Worm (Caenorhabditis elegans) whole organism, young adult: ENCODE data around the gene R09D1.13.

Experiments used
- B0035.1 ChIP-seq: sonication (generic microtip); optimal IDR thresholded peaks from 2 replicates; lab custom pipeline; 2016; ENCODE audit warnings: missing genetic modification characterization, mild to moderate bottlenecking, missing compliant biosample characterization, missing genotype, missing genetic modification reagents
- B0336.3 ChIP-seq: fragments of 200-800 bp; sonication (Bioruptor generic); IDR thresholded peaks from 2 replicates; pipeline ENCODE4 v1.3.6; 2022; ENCODE audit warnings: missing genetic modification characterization, missing compliant biosample characterization
- C06A6.2 ChIP-seq: fragments of 200-800 bp; sonication (Bioruptor generic); conservative IDR thresholded peaks from 2 replicates; pipeline ENCODE4 v1.3.6; 2022; ENCODE audit warnings: missing genetic modification characterization, missing compliant biosample characterization
- D2030.7 ChIP-seq: fragments of 200-800 bp; sonication (Bioruptor generic); IDR thresholded peaks from 2 replicates; pipeline ENCODE4 v1.3.6; 2022; ENCODE audit warnings: missing genetic modification reagents, missing genetic modification characterization, missing compliant biosample characterization
- F33H1.4 ChIP-seq: fragments of 200-800 bp; sonication (Bioruptor generic); IDR thresholded peaks from 2 replicates; pipeline ENCODE4 v1.3.6; 2022; ENCODE audit warnings: missing genetic modification reagents, missing genetic modification characterization, missing compliant biosample characterization
- F49E8.2 ChIP-seq: sonication (generic microtip); optimal IDR thresholded peaks from 3 replicates; lab custom pipeline; 2017; ENCODE audit warnings: missing genetic modification characterization, mild to moderate bottlenecking, missing compliant biosample characterization, antibody characterized with exemption, moderate library complexity; ENCODE audit not compliant: insufficient read depth
- F57A8.1 ChIP-seq: fragments of 200-800 bp; sonication (Bioruptor generic); optimal IDR thresholded peaks from 2 replicates; lab custom pipeline; 2018; ENCODE audit warnings: mild to moderate bottlenecking, missing genetic modification characterization, moderate library complexity, missing compliant biosample characterization
- Y53F4B.3 ChIP-seq: fragments of 200-800 bp; sonication (Bioruptor generic); IDR thresholded peaks from 2 replicates; pipeline ENCODE4 v1.3.6; 2022; ENCODE audit warnings: missing genetic modification reagents, missing genetic modification characterization, missing compliant biosample characterization
- Y79H2A.3 ChIP-seq: fragments of 200-800 bp; sonication (Bioruptor generic); conservative IDR thresholded peaks from 2 replicates; pipeline ENCODE4 v1.3.6; 2022; ENCODE audit warnings: missing genetic modification reagents, missing genetic modification characterization, missing compliant biosample characterization
- aptf-2 ChIP-seq: fragments of 200-800 bp; sonication (Bioruptor generic); conservative IDR thresholded peaks from 2 replicates; pipeline ENCODE4 v1.3.6; 2022; ENCODE audit warnings: missing genetic modification reagents, missing genetic modification characterization, missing compliant biosample characterization
- atf-7 ChIP-seq: sonication (generic microtip); optimal IDR thresholded peaks from 2 replicates; lab custom pipeline; 2017; ENCODE audit warnings: mild to moderate bottlenecking, missing genetic modification characterization, missing compliant biosample characterization
- cebp-2 ChIP-seq: fragments of 200-800 bp; sonication (Bioruptor generic); IDR thresholded peaks from 2 replicates; pipeline ENCODE4 v1.3.6; 2022; ENCODE audit warnings: missing genetic modification characterization, missing compliant biosample characterization
- ceh-40 ChIP-seq: fragments of 200-800 bp; sonication (Bioruptor generic); IDR thresholded peaks from 2 replicates; pipeline ENCODE4 v1.3.6; 2022; ENCODE audit warnings: missing genetic modification characterization, missing compliant biosample characterization
- ceh-91 ChIP-seq: fragments of 200-800 bp; sonication (Bioruptor generic); IDR thresholded peaks from 2 replicates; pipeline ENCODE4 v1.3.6; 2022; ENCODE audit warnings: missing genetic modification reagents, missing genetic modification characterization, missing compliant biosample characterization
- die-1 ChIP-seq: sonication (generic microtip); optimal IDR thresholded peaks from 2 replicates; lab custom pipeline; 2016; ENCODE audit warnings: missing genotype, mild to moderate bottlenecking, missing genetic modification characterization, missing compliant biosample characterization
- egl-44 ChIP-seq: fragments of 200-800 bp; sonication (Bioruptor generic); IDR thresholded peaks from 2 replicates; pipeline ENCODE4 v1.3.6; 2022; ENCODE audit warnings: missing genetic modification reagents, missing genetic modification characterization, missing compliant biosample characterization
- egrh-3 ChIP-seq: fragments of 200-800 bp; sonication (Bioruptor generic); IDR thresholded peaks from 2 replicates; pipeline ENCODE4 v1.3.6; 2022; ENCODE audit warnings: missing genetic modification reagents, missing genetic modification characterization, missing compliant biosample characterization
- gei-17 ChIP-seq: fragments of 200-800 bp; sonication (Bioruptor generic); optimal IDR thresholded peaks from 2 replicates; lab custom pipeline; 2018; ENCODE audit warnings: mild to moderate bottlenecking, missing genetic modification characterization, missing compliant biosample characterization
- him-1 ChIP-seq: sonication (generic microtip); optimal IDR thresholded peaks from 2 replicates; lab custom pipeline; 2016; ENCODE audit warnings: missing genotype, missing genetic modification reagents, missing genetic modification characterization, missing compliant biosample characterization
- hlh-12 ChIP-seq: sonication (generic microtip); optimal IDR thresholded peaks from 2 replicates; lab custom pipeline; 2016; ENCODE audit warnings: missing genetic modification characterization, missing compliant biosample characterization
- hmg-1.2 ChIP-seq: fragments of 200-800 bp; sonication (Bioruptor generic); IDR thresholded peaks from 2 replicates; pipeline ENCODE4 v1.3.6; 2022; ENCODE audit warnings: missing genetic modification reagents, missing genetic modification characterization, missing compliant biosample characterization
- hrde-1 ChIP-seq: sonication (generic microtip); optimal IDR thresholded peaks from 2 replicates; lab custom pipeline; 2016; ENCODE audit warnings: missing genetic modification characterization, mild to moderate bottlenecking, missing compliant biosample characterization, moderate library complexity, missing genotype, missing genetic modification reagents, borderline replicate concordance
- hsf-1 ChIP-seq: fragments of 200-800 bp; sonication (Bioruptor generic); IDR thresholded peaks from 2 replicates; pipeline ENCODE4 v1.3.6; 2022; ENCODE audit warnings: missing genetic modification reagents, missing genetic modification characterization, missing compliant biosample characterization
- lag-1 ChIP-seq: fragments of 200-800 bp; sonication (Bioruptor generic); IDR thresholded peaks from 2 replicates; pipeline ENCODE4 v1.3.6; 2022; ENCODE audit warnings: missing genetic modification reagents, missing genetic modification characterization, missing compliant biosample characterization
- lin-26 ChIP-seq: fragments of 200-800 bp; sonication (Bioruptor generic); IDR thresholded peaks from 2 replicates; pipeline ENCODE4 v1.3.6; 2022; ENCODE audit warnings: missing genetic modification reagents, missing genetic modification characterization, missing compliant biosample characterization
- lsl-1 ChIP-seq: fragments of 200-800 bp; sonication (Bioruptor generic); optimal IDR thresholded peaks from 2 replicates; lab custom pipeline; 2018; ENCODE audit warnings: mild to moderate bottlenecking, missing genetic modification characterization, moderate library complexity, missing compliant biosample characterization
- lsy-27 ChIP-seq: sonication (generic microtip); optimal IDR thresholded peaks from 2 replicates; lab custom pipeline; 2017; ENCODE audit warnings: missing genetic modification characterization, mild to moderate bottlenecking, missing compliant biosample characterization, antibody characterized with exemption, missing genotype, borderline replicate concordance; ENCODE audit not compliant: insufficient read depth
- mcd-1 ChIP-seq: fragments of 200-800 bp; sonication (Bioruptor generic); IDR thresholded peaks from 2 replicates; pipeline ENCODE4 v1.3.6; 2022; ENCODE audit warnings: missing genetic modification reagents, missing genetic modification characterization, missing compliant biosample characterization
- mel-28 ChIP-seq: sonication (generic microtip); optimal IDR thresholded peaks from 2 replicates; lab custom pipeline; 2016; ENCODE audit warnings: borderline replicate concordance, mild to moderate bottlenecking, missing genetic modification characterization, missing compliant biosample characterization
- nhr-80 ChIP-seq: sonication (generic microtip); optimal IDR thresholded peaks from 2 replicates; lab custom pipeline; 2016; ENCODE audit warnings: missing genetic modification characterization, missing compliant biosample characterization
- sdz-38 ChIP-seq: sonication (generic microtip); optimal IDR thresholded peaks from 2 replicates; lab custom pipeline; 2016; ENCODE audit warnings: missing genotype, missing genetic modification characterization, missing compliant biosample characterization
- tbp1 ChIP-seq: fragments of 200-800 bp; sonication (Bioruptor generic); optimal IDR thresholded peaks from 2 replicates; lab custom pipeline; 2018; ENCODE audit warnings: mild to moderate bottlenecking, missing genetic modification characterization, missing compliant biosample characterization
- tbx-9 ChIP-seq: sonication (generic microtip); optimal IDR thresholded peaks from 2 replicates; lab custom pipeline; 2016; ENCODE audit warnings: borderline replicate concordance, missing genetic modification characterization, inconsistent platforms, missing compliant biosample characterization
- tlf-1 ChIP-seq: fragments of 200-800 bp; sonication (Bioruptor generic); optimal IDR thresholded peaks from 2 replicates; lab custom pipeline; 2018; ENCODE audit warnings: mild to moderate bottlenecking, missing genetic modification characterization, missing compliant biosample characterization
- unc-62 ChIP-seq: fragments of 150-350 bp; optimal IDR thresholded peaks from 2 replicates; lab custom pipeline; 2014; ENCODE audit warnings: missing biosample characterization, missing genetic modification reagents, missing genetic modification characterization
- zfh-2 ChIP-seq: fragments of 200-800 bp; sonication (Bioruptor generic); conservative IDR thresholded peaks from 2 replicates; pipeline ENCODE4 v1.3.6; 2022; ENCODE audit warnings: missing genetic modification reagents, missing genetic modification characterization, missing compliant biosample characterization
- zim-3 ChIP-seq: sonication (generic microtip); optimal IDR thresholded peaks from 2 replicates; lab custom pipeline; 2017; ENCODE audit warnings: mild to moderate bottlenecking, missing genetic modification characterization, moderate library complexity, missing compliant biosample characterization

Gene R09D1.13

ce11 chrII:9426076-9426475, 19.2 kb downstream of the R09D1.13 start, which contains the start of gene M176.10:
M176.10 (minus strand) TSS chrII:9426176.
- no peak for TF ChIP-seq lin-26 (GFP tag; lab: Robert Waterston, UW)
- TF ChIP-seq hsf-1 (GFP tag; lab: Robert Waterston, UW): no peak
- TF ChIP-seq hrde-1 (tag; lab: Kevin White, UChicago): no peak
- no peak for TF ChIP-seq Y79H2A.3 (GFP tag; lab: Robert Waterston, UW)
- no peak for TF ChIP-seq mel-28

- TF ChIP-seq ceh-40 (GFP tag; lab: Robert Waterston, UW) (no peak), zim-3 (tag; lab: Kevin White, UChicago) (no peak), lsy-27 (tag; lab: Kevin White, UChicago) (no peak), die-1 (no peak), zfh-2 (GFP tag; lab: Robert Waterston, UW) (no peak), F49E8.2 (tag; lab: Kevin White, UChicago) (no peak), unc-62 (GFP tag; lab: Kevin White, UChicago) (no peak)
These were observed 23.3 kb downstream of the R09D1.13 start, which contains the start of gene M176.11 for ce11 chrII:9421969-9422368. M176.11 (plus strand) TSS chrII:9422269.

- TF ChIP-seq zim-3 (tag; lab: Kevin White, UChicago) (no peak), nhr-80 (peak; percentile 28), hlh-12 (tag; lab: Kevin White, UChicago) (no peak), cebp-2 (GFP tag; lab: Robert Waterston, UW) (no peak)
These were observed 26.3 kb downstream of the R09D1.13 start for ce11 chrII:9418843-9419532.

DNA sequence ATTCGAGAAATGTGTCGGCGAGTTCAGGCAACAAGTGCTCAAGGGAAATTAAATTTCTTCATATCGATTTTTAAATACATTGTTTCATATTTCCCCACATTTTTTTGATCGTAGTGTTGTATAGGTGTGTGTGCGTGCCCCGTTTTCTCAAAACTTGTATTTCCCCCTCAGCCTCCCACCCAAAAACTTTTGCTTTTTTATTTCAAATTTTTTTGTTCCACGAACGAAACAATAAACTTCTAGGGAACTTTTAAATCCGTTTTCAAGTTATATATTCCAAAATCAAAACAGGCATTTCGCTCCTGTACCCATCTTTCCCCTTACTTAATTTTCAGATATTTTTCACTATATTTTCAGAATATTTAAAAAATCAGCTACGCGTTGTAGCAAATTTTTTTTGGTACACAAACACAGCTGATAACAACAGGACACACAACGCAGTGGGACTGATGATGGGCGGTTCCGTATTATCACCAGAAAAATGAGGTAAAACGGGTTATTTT, 27.2 kb downstream of the R09D1.13 start, which contains the start of the genes M176.4 and M176.16:
Gene M176.4, plus strand, starts transcription at position 301 of the 503 bp plus-strand sequence.
Gene M176.16, plus strand, starts transcription at position 453 of the 503 bp plus-strand sequence.
- no peak for TF ChIP-seq aptf-2
- TF ChIP-seq nhr-80: peak; percentile 53

ce11 chrII:9416381-9417276, 28.6 kb downstream of the R09D1.13 start, which contains the start of the genes gss-1 and chch-3:
gss-1 (minus strand) TSS chrII:9416431.
chch-3 (plus strand) TSS chrII:9417013.
- TF ChIP-seq Y53F4B.3 (GFP tag; lab: Robert Waterston, UW): no peak
- TF ChIP-seq zfh-2 (GFP tag; lab: Robert Waterston, UW): no peak
- TF ChIP-seq C06A6.2 (GFP tag; lab: Robert Waterston, UW): no peak
- TF ChIP-seq ceh-91: no peak
- no peak for TF ChIP-seq lag-1 (GFP tag; lab: Robert Waterston, UW)
- no peak for TF ChIP-seq hsf-1 (GFP tag; lab: Robert Waterston, UW)
- TF ChIP-seq egl-44 (GFP tag; lab: Robert Waterston, UW): no peak
- TF ChIP-seq tbx-9 (tag; lab: Kevin White, UChicago): no peak
- no peak for TF ChIP-seq tlf-1 (GFP tag; lab: Kevin White, UChicago)
- no peak for TF ChIP-seq gei-17 (GFP tag; lab: Kevin White, UChicago)
- 0 out of 2 replicates have a peak, but pooled peaks have one; percentile 34 for TF ChIP-seq D2030.7
- TF ChIP-seq B0336.3 (GFP tag; lab: Robert Waterston, UW): no peak
- no peak for TF ChIP-seq egrh-3 (GFP tag; lab: Robert Waterston, UW)
- TF ChIP-seq atf-7 (tag; lab: Kevin White, UChicago): no peak
- TF ChIP-seq mcd-1 (GFP tag; lab: Robert Waterston, UW): peak; percentile 40; the same call in 1 of the 2 replicates
- TF ChIP-seq hmg-1.2 (GFP tag; lab: Robert Waterston, UW): peak; percentile 33; the same call in 1 of the 2 replicates
- no peak for TF ChIP-seq sdz-38 (tag; lab: Kevin White, UChicago)
- TF ChIP-seq ceh-40 (GFP tag; lab: Robert Waterston, UW): no peak
- no peak for TF ChIP-seq F57A8.1
- TF ChIP-seq lsl-1 (GFP tag; lab: Kevin White, UChicago): peak; percentile 22
- TF ChIP-seq him-1: no peak
- TF ChIP-seq hrde-1 (tag; lab: Kevin White, UChicago): no peak
- peak; percentile 52 for TF ChIP-seq F33H1.4
- no peak for TF ChIP-seq B0035.1 (tag; lab: Kevin White, UChicago)
- TF ChIP-seq tbp1 (GFP tag; lab: Kevin White, UChicago): peak; percentile 30
